Fruit fly (Drosophila melanogaster) whole organism, embryonic: ENCODE results near the gene nSMase.

Experiments
- Aef1 ChIP-seq: fragments of 200-800 bp; sonication (Bioruptor generic); IDR thresholded peaks from 3 replicates; pipeline ENCODE4 v1.3.6; 2022; ENCODE audit warnings: missing biosample characterization, missing genetic modification characterization
- Asciz ChIP-seq: fragments of 200-800 bp; sonication (Bioruptor generic); optimal IDR thresholded peaks from 2 replicates; lab custom pipeline; 2017; ENCODE audit warnings: missing biosample characterization, mild to moderate bottlenecking, missing genetic modification characterization, missing genetic modification reagents
- CG1024 ChIP-seq: fragments of 200-800 bp; sonication (Bioruptor generic); IDR thresholded peaks from 2 replicates; pipeline ENCODE4 v1.3.6; 2022; ENCODE audit warnings: missing biosample characterization, missing genetic modification characterization
- CG10321 ChIP-seq: fragments of 200-800 bp; sonication (Bioruptor generic); IDR thresholded peaks from 2 replicates; pipeline ENCODE4 v1.3.6; 2022; ENCODE audit warnings: missing biosample characterization, missing genetic modification characterization
- CG10979 ChIP-seq: fragments of 200-800 bp; sonication (Bioruptor generic); optimal IDR thresholded peaks from 2 replicates; lab custom pipeline; 2018; ENCODE audit warnings: missing biosample characterization, mild to moderate bottlenecking, missing genetic modification characterization, moderate library complexity
- CG1603 ChIP-seq: fragments of 200-800 bp; sonication (Bioruptor generic); optimal IDR thresholded peaks from 2 replicates; lab custom pipeline; 2019; ENCODE audit warnings: missing biosample characterization, mild to moderate bottlenecking, missing genetic modification characterization, moderate library complexity
- CG17829 ChIP-seq: fragments of 200-800 bp; optimal IDR thresholded peaks from 2 replicates; lab custom pipeline; 2019; ENCODE audit warnings: missing biosample characterization, mild to moderate bottlenecking, missing genetic modification characterization, moderate library complexity
- CG1832 ChIP-seq: fragments of 200-800 bp; sonication (Bioruptor generic); optimal IDR thresholded peaks from 2 replicates; lab custom pipeline; 2017; ENCODE audit warnings: missing biosample characterization, mild to moderate bottlenecking, missing genetic modification characterization, inconsistent platforms
- CG2199 ChIP-seq: fragments of 200-800 bp; sonication (Bioruptor generic); IDR thresholded peaks from 3 replicates; pipeline ENCODE4 v1.3.6; 2022; ENCODE audit warnings: missing biosample characterization, missing genetic modification characterization
- CG2875 ChIP-seq: fragments of 200-800 bp; sonication (Bioruptor generic); optimal IDR thresholded peaks from 2 replicates; lab custom pipeline; 2017; ENCODE audit warnings: missing biosample characterization, mild to moderate bottlenecking, missing genetic modification characterization, missing genetic modification reagents
- CG31388 ChIP-seq: fragments of 200-800 bp; sonication (Bioruptor generic); optimal IDR thresholded peaks from 2 replicates; lab custom pipeline; 2016; ENCODE audit warnings: missing biosample characterization, missing genetic modification characterization
- CG4424 ChIP-seq: fragments of 200-800 bp; sonication (Bioruptor generic); optimal IDR thresholded peaks from 3 replicates; lab custom pipeline; 2016; ENCODE audit warnings: missing biosample characterization, missing genetic modification characterization
- CG4707 ChIP-seq: fragments of 200-800 bp; sonication (Bioruptor generic); optimal IDR thresholded peaks from 2 replicates; lab custom pipeline; 2018; ENCODE audit warnings: missing biosample characterization, mild to moderate bottlenecking, missing genetic modification characterization, moderate library complexity
- CG6813 ChIP-seq: fragments of 200-800 bp; sonication (Bioruptor generic); optimal IDR thresholded peaks from 2 replicates; lab custom pipeline; 2017; ENCODE audit warnings: missing biosample characterization, missing genetic modification characterization, mild to moderate bottlenecking, moderate library complexity, missing genetic modification reagents
- CG7271 ChIP-seq: fragments of 200-800 bp; sonication (Bioruptor generic); optimal IDR thresholded peaks from 2 replicates; lab custom pipeline; 2018; ENCODE audit warnings: missing biosample characterization, mild to moderate bottlenecking, missing genetic modification characterization, moderate library complexity
- CG7357 ChIP-seq: fragments of 200-800 bp; sonication (Bioruptor generic); IDR thresholded peaks from 3 replicates; pipeline ENCODE4 v1.3.6; 2022; ENCODE audit warnings: missing biosample characterization, missing genetic modification characterization
- CG7556 ChIP-seq: fragments of 200-800 bp; sonication (Bioruptor generic); optimal IDR thresholded peaks from 2 replicates; lab custom pipeline; 2017; ENCODE audit warnings: missing biosample characterization, mild to moderate bottlenecking, missing genetic modification characterization
- CG8089 ChIP-seq: fragments of 200-800 bp; sonication (Bioruptor generic); optimal IDR thresholded peaks from 3 replicates; lab custom pipeline; 2016; ENCODE audit warnings: missing biosample characterization, missing genetic modification characterization
- CHES-1-like ChIP-seq: fragments of 200-800 bp; sonication (Bioruptor generic); optimal IDR thresholded peaks from 2 replicates; lab custom pipeline; 2016; ENCODE audit warnings: missing biosample characterization, missing genetic modification characterization
- D19B ChIP-seq: fragments of 200-800 bp; sonication (Bioruptor generic); optimal IDR thresholded peaks from 2 replicates; lab custom pipeline; 2017; ENCODE audit warnings: missing biosample characterization, mild to moderate bottlenecking, missing genetic modification characterization
- Dad ChIP-seq: fragments of 200-800 bp; sonication (Bioruptor generic); optimal IDR thresholded peaks from 3 replicates; lab custom pipeline; 2016; ENCODE audit warnings: missing biosample characterization, missing genetic modification characterization
- Doc2 ChIP-seq: fragments of 200-800 bp; sonication (Bioruptor generic); IDR thresholded peaks from 2 replicates; pipeline ENCODE4 v1.3.6; 2022; ENCODE audit warnings: missing biosample characterization, missing genetic modification characterization
- Drgx ChIP-seq: fragments of 200-800 bp; sonication (Bioruptor generic); IDR thresholded peaks from 2 replicates; pipeline ENCODE4 v1.3.6; 2022; ENCODE audit warnings: missing biosample characterization, missing genetic modification characterization
- ERR ChIP-seq: fragments of 200-800 bp; sonication (Bioruptor generic); optimal IDR thresholded peaks from 2 replicates; lab custom pipeline; 2016; ENCODE audit warnings: missing biosample characterization, missing genetic modification characterization
- HLH4C ChIP-seq: fragments of 200-800 bp; sonication (Bioruptor generic); IDR thresholded peaks from 3 replicates; pipeline ENCODE4 v1.3.6; 2022; ENCODE audit warnings: missing biosample characterization, missing genetic modification characterization; ENCODE audit not compliant: partially characterized antibody
- MBD-R2 ChIP-seq: fragments of 200-800 bp; sonication (Bioruptor generic); IDR thresholded peaks from 2 replicates; pipeline ENCODE4 v1.3.6; 2022; ENCODE audit warnings: missing biosample characterization, missing genetic modification characterization
- Meics ChIP-seq: fragments of 200-800 bp; sonication (Bioruptor generic); optimal IDR thresholded peaks from 2 replicates; lab custom pipeline; 2017; ENCODE audit warnings: missing biosample characterization, mild to moderate bottlenecking, missing genetic modification characterization
- NC2α ChIP-seq: fragments of 200-800 bp; sonication (Bioruptor generic); optimal IDR thresholded peaks from 2 replicates; lab custom pipeline; 2016; ENCODE audit warnings: missing biosample characterization, missing genetic modification characterization
- NC2β ChIP-seq: fragments of 200-800 bp; sonication (Bioruptor generic); optimal IDR thresholded peaks from 2 replicates; lab custom pipeline; 2016; ENCODE audit warnings: missing biosample characterization, missing genetic modification characterization
- Opbp ChIP-seq: fragments of 200-800 bp; sonication (Bioruptor generic); IDR thresholded peaks from 3 replicates; pipeline ENCODE4 v1.3.6; 2022; ENCODE audit warnings: missing biosample characterization, missing genetic modification characterization; ENCODE audit not compliant: partially characterized antibody
- Scr ChIP-seq: fragments of 200-800 bp; sonication (Bioruptor generic); IDR thresholded peaks from 2 replicates; pipeline ENCODE4 v1.3.6; 2022; ENCODE audit warnings: missing biosample characterization, missing genetic modification characterization; ENCODE audit not compliant: partially characterized antibody
- ase ChIP-seq: fragments of 200-800 bp; sonication (Bioruptor generic); IDR thresholded peaks from 3 replicates; pipeline ENCODE4 v1.3.6; 2022; ENCODE audit warnings: missing biosample characterization, missing genetic modification characterization
- az2 ChIP-seq: fragments of 200-800 bp; sonication (Bioruptor generic); optimal IDR thresholded peaks from 3 replicates; lab custom pipeline; 2016; ENCODE audit warnings: missing biosample characterization, missing genetic modification characterization
- bigmax ChIP-seq: fragments of 200-800 bp; sonication (Bioruptor generic); optimal IDR thresholded peaks from 2 replicates; lab custom pipeline; 2018; ENCODE audit warnings: missing biosample characterization, mild to moderate bottlenecking, missing genetic modification characterization
- chm ChIP-seq: fragments of 200-800 bp; sonication (Bioruptor generic); IDR thresholded peaks from 2 replicates; pipeline ENCODE4 v1.3.6; 2022; ENCODE audit warnings: missing biosample characterization, missing genetic modification characterization
- dm ChIP-seq: fragments of 200-800 bp; sonication (Bioruptor generic); optimal IDR thresholded peaks from 3 replicates; lab custom pipeline; 2016; ENCODE audit warnings: missing biosample characterization, missing genetic modification characterization
- emc ChIP-seq: fragments of 200-800 bp; sonication (Bioruptor generic); optimal IDR thresholded peaks from 2 replicates; lab custom pipeline; 2016; ENCODE audit warnings: missing biosample characterization, missing genetic modification characterization
- en ChIP-seq: fragments of 200-800 bp; sonication (Bioruptor generic); optimal IDR thresholded peaks from 2 replicates; lab custom pipeline; 2016; ENCODE audit warnings: missing biosample characterization, missing genetic modification characterization
- eyg ChIP-seq: fragments of 200-800 bp; sonication (Bioruptor generic); optimal IDR thresholded peaks from 3 replicates; lab custom pipeline; 2016; ENCODE audit warnings: missing biosample characterization, missing genetic modification characterization
- fd96Cb ChIP-seq: fragments of 200-800 bp; sonication (Bioruptor generic); optimal IDR thresholded peaks from 2 replicates; lab custom pipeline; 2018; ENCODE audit warnings: missing biosample characterization, mild to moderate bottlenecking, missing genetic modification characterization, moderate library complexity
- her ChIP-seq: fragments of 200-800 bp; sonication (Bioruptor generic); optimal IDR thresholded peaks from 2 replicates; lab custom pipeline; 2016; ENCODE audit warnings: missing biosample characterization, missing genetic modification characterization
- jumu ChIP-seq: fragments of 200-800 bp; sonication (Bioruptor generic); optimal IDR thresholded peaks from 3 replicates; lab custom pipeline; 2016; ENCODE audit warnings: missing biosample characterization, missing genetic modification characterization
- luna ChIP-seq: fragments of 200-800 bp; sonication (Bioruptor generic); optimal IDR thresholded peaks from 2 replicates; lab custom pipeline; 2016; ENCODE audit warnings: missing biosample characterization, missing genetic modification characterization
- peb ChIP-seq: fragments of 200-800 bp; sonication (Bioruptor generic); IDR thresholded peaks from 2 replicates; pipeline ENCODE4 v1.3.6; 2022; ENCODE audit warnings: missing biosample characterization, missing genetic modification characterization
- repo ChIP-seq: fragments of 200-800 bp; sonication (Bioruptor generic); optimal IDR thresholded peaks from 2 replicates; lab custom pipeline; 2016; ENCODE audit warnings: missing biosample characterization, missing genetic modification characterization
- rib ChIP-seq: fragments of 200-800 bp; sonication (Bioruptor generic); IDR thresholded peaks from 2 replicates; pipeline ENCODE4 v1.3.6; 2022; ENCODE audit warnings: missing biosample characterization, missing genetic modification characterization
- stwl ChIP-seq: fragments of 200-800 bp; sonication (Bioruptor generic); optimal IDR thresholded peaks from 3 replicates; lab custom pipeline; 2018; ENCODE audit warnings: missing biosample characterization, mild to moderate bottlenecking, missing genetic modification characterization, moderate library complexity
- tll ChIP-seq, 2 experiments: fragments of 200-800 bp in 1 of 2; fragments of >200 bp in 1 of 2; sonication (Bioruptor generic) in 1 of 2; optimal IDR thresholded peaks; 2 replicates each; lab custom pipeline; 2017 to 2019; ENCODE audit warnings: missing biosample characterization in 2 of 2, missing genetic modification characterization in 2 of 2, mild to moderate bottlenecking in 1 of 2, moderate library complexity in 1 of 2
- tup ChIP-seq: fragments of 200-800 bp; sonication (Bioruptor generic); optimal IDR thresholded peaks from 2 replicates; lab custom pipeline; 2016; ENCODE audit warnings: missing biosample characterization, mild to moderate bottlenecking, missing genetic modification characterization, moderate library complexity
- wek ChIP-seq: fragments of 200-800 bp; sonication (Bioruptor generic); optimal IDR thresholded peaks from 3 replicates; lab custom pipeline; 2018; ENCODE audit warnings: missing biosample characterization, mild to moderate bottlenecking, missing genetic modification characterization, moderate library complexity
- zfh1 ChIP-seq: fragments of 200-800 bp; sonication (Bioruptor generic); IDR thresholded peaks from 3 replicates; pipeline ENCODE4 v1.3.6; 2022; ENCODE audit warnings: missing biosample characterization, missing genetic modification characterization

nSMase gene

dm6 chr3L:3194059-3194458 is 24.9 kb upstream of the nSMase start (continued):
- TF ChIP-seq HLH4C (GFP tag; lab: Robert Waterston, UW) (no peak), chm (peak; percentile 95), CHES-1-like (GFP tag; lab: Kevin White, UChicago) (peak; percentile 11), Aef1 (GFP tag; lab: Robert Waterston, UW) (peak; percentile 93), CG4424 (GFP tag; lab: Kevin White, UChicago) (peak; percentile 88), CG1603 (tag; lab: Kevin White, UChicago) (peak; percentile 88), CG4707 (peak; percentile 87), az2 (peak; percentile 91), her (GFP tag; lab: Kevin White, UChicago) (no peak), Opbp (no peak), zfh1 (GFP tag; lab: Robert Waterston, UW) (peak; percentile 95), luna (GFP tag; lab: Kevin White, UChicago) (peak; percentile 8), emc (GFP tag; lab: Kevin White, UChicago) (no peak), repo (GFP tag; lab: Kevin White, UChicago) (peak; percentile 48), NC2α (GFP tag; lab: Kevin White, UChicago) (no peak), bigmax (GFP tag; lab: Kevin White, UChicago) (peak; percentile 53), Meics (peak; percentile 94), CG1024 (peak; percentile 91), wek (peak; percentile 45), CG10321 (GFP tag; lab: Robert Waterston, UW) (peak; percentile 76), CG1832 (GFP tag; lab: Kevin White, UChicago) (no peak), stwl (tag; lab: Kevin White, UChicago) (peak; percentile 50), CG7556 (peak; percentile 92), CG2875 (GFP tag; lab: Kevin White, UChicago) (peak; percentile 91), en (peak; percentile 24), dm (no peak), tll (GFP tag; optimal IDR thresholded peaks at IDR 0.05; lab: Kevin White, UChicago) (peak in 1 of 2 experiments; percentile 19), D19B (GFP tag; lab: Kevin White, UChicago) (peak; percentile 79), Doc2 (GFP tag; lab: Robert Waterston, UW) (peak; percentile 73), NC2β (GFP tag; lab: Kevin White, UChicago) (peak; percentile 43), CG10979 (tag; lab: Kevin White, UChicago) (peak; percentile 93), jumu (GFP tag; lab: Kevin White, UChicago) (peak; percentile 29), CG6813 (GFP tag; lab: Kevin White, UChicago) (peak; percentile 94), CG7357 (GFP tag; lab: Robert Waterston, UW) (peak; percentile 82), peb (peak; percentile 90), Dad (peak; percentile 58), CG2199 (GFP tag; lab: Robert Waterston, UW) (peak; percentile 94), CG31388 (peak; percentile 64), Asciz (GFP tag; lab: Kevin White, UChicago) (peak; percentile 94), Scr (GFP tag; lab: Robert Waterston, UW) (no peak), CG7271 (tag; lab: Kevin White, UChicago) (peak; percentile 92), rib (peak; percentile 90), MBD-R2 (GFP tag; lab: Robert Waterston, UW) (peak; percentile 76), CG8089 (GFP tag; lab: Kevin White, UChicago) (no peak), CG17829 (tag; lab: Kevin White, UChicago) (peak; percentile 95), tup (GFP tag; lab: Kevin White, UChicago) (peak; percentile 77), ase (GFP tag; lab: Robert Waterston, UW) (peak; percentile 88), ERR (GFP tag; lab: Kevin White, UChicago) (peak; percentile 50), fd96Cb (tag; lab: Kevin White, UChicago) (peak; percentile 96), eyg (GFP tag; lab: Kevin White, UChicago) (no peak), Drgx (GFP tag; lab: Robert Waterston, UW) (peak; percentile 99)
